Fruit fly (Drosophila melanogaster): ENCODE data around the gene CG13038.

The CG13038 gene

DNA sequence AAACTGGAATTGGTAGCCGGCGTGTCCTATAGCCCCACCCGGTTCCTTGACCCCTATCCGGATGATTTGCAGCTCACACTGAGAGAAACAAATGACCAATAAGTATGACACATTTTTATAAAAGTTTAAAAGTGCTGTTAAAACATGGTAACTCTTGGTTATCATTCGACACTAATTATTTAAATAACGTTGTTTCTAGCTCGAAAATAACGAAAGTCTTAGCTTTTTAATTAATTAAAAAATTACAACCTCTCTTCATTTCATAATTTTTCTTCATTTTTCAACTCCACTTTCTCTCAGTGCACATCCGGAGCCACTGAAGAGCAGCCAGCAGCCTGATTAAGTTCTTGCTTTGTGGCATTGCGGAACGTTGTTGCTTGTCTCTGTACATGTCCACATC, 36.5 kb upstream of the CG13038 start:
- TF ChIP-seq Eip78C (GFP tag) (peak; percentile 98), CG4318 (GFP tag; optimal IDR thresholded peaks at IDR 0.05) (peak; percentile 39), lz (GFP tag; optimal IDR thresholded peaks at IDR 0.05) (peak; percentile 83), Lpt (GFP tag; optimal IDR thresholded peaks at IDR 0.05) (peak; percentile 66), achi (GFP tag; optimal IDR thresholded peaks at IDR 0.05) (peak; percentile 86), Ets21C (GFP tag; optimal IDR thresholded peaks at IDR 0.05) (peak; percentile 69), OdsH (GFP tag; optimal IDR thresholded peaks at IDR 0.05) (peak; percentile 87), Hr4 (GFP tag; optimal IDR thresholded peaks at IDR 0.05) (peak; percentile 44), CG34406 (GFP tag; optimal IDR thresholded peaks at IDR 0.05) (peak; percentile 89), CG6808 (GFP tag; optimal IDR thresholded peaks at IDR 0.05) (peak; percentile 92), CG7368 (GFP tag; optimal IDR thresholded peaks at IDR 0.05) (peak; percentile 77), ss (GFP tag; optimal IDR thresholded peaks at IDR 0.05) (peak; percentile 91 to 94), CG6276 (GFP tag; optimal IDR thresholded peaks at IDR 0.05) (peak; percentile 31), CG3919 (GFP tag; optimal IDR thresholded peaks at IDR 0.05) (peak; percentile 92), Hr38 (GFP tag; optimal IDR thresholded peaks at IDR 0.05) (no peak), cyc (GFP tag; optimal IDR thresholded peaks at IDR 0.05) (peak; percentile 83), CG9139 (GFP tag; optimal IDR thresholded peaks at IDR 0.05) (peak; percentile 81), salr (GFP tag; optimal IDR thresholded peaks at IDR 0.05) (peak; percentile 75), Sox102F (GFP tag; optimal IDR thresholded peaks at IDR 0.05) (peak; percentile 85), Hr39 (GFP tag; optimal IDR thresholded peaks at IDR 0.05) (peak; percentile 75), acj6 (GFP tag; optimal IDR thresholded peaks at IDR 0.05) (peak; percentile 88), svp (GFP tag) (peak; percentile 94), Sox15 (GFP tag; optimal IDR thresholded peaks at IDR 0.05) (peak; percentile 65), Gug (GFP tag; IDR thresholded peaks at IDR 0.05) (no peak), pdm3 (GFP tag; optimal IDR thresholded peaks at IDR 0.05) (peak; percentile 85), CG8319 (GFP tag; optimal IDR thresholded peaks at IDR 0.05) (peak; percentile 83), Met (GFP tag; optimal IDR thresholded peaks at IDR 0.05) (peak; percentile 85), Eip75B (GFP tag; optimal IDR thresholded peaks at IDR 0.05) (peak; percentile 93), CG8632 (GFP tag; optimal IDR thresholded peaks at IDR 0.05) (peak; percentile 90), CG8119 (GFP tag; IDR thresholded peaks at IDR 0.05) (peak; percentile 81), fd85E (GFP tag; optimal IDR thresholded peaks at IDR 0.05) (peak; percentile 63), eg (GFP tag; IDR thresholded peaks at IDR 0.05) (no peak), fkh (GFP tag; optimal IDR thresholded peaks at IDR 0.05) (no peak), CG16779 (tag; optimal IDR thresholded peaks at IDR 0.05) (peak; percentile 82), Ets96B (tag; optimal IDR thresholded peaks at IDR 0.05) (peak; percentile 90), Sox14 (GFP tag; optimal IDR thresholded peaks at IDR 0.05) (peak; percentile 87), Eip93F (GFP tag; optimal IDR thresholded peaks at IDR 0.05) (peak; percentile 17), CG11294 (GFP tag; IDR thresholded peaks at IDR 0.05) (peak; percentile 45; the same call in 1 of the 2 replicates), CG11762 (GFP tag; optimal IDR thresholded peaks at IDR 0.05; ENCODE audit: insufficient read depth) (peak; percentile 84), CG1621 (tag; optimal IDR thresholded peaks at IDR 0.05) (peak; percentile 84), Blimp-1 (GFP tag; optimal IDR thresholded peaks at IDR 0.05) (peak; percentile 63), spab (GFP tag; optimal IDR thresholded peaks at IDR 0.05) (peak; percentile 88), CG15336 (GFP tag; IDR thresholded peaks at IDR 0.05) (peak; percentile 69), fd59A (GFP tag; optimal IDR thresholded peaks at IDR 0.05) (peak; percentile 87), Smox (GFP tag; optimal IDR thresholded peaks at IDR 0.05) (peak; percentile 85), CG3032 (tag; optimal IDR thresholded peaks at IDR 0.05) (peak; percentile 93), vri (GFP tag; optimal IDR thresholded peaks at IDR 0.05) (peak; percentile 67), CG32006 (GFP tag; optimal IDR thresholded peaks at IDR 0.05) (peak; percentile 74), CG31627 (GFP tag; optimal IDR thresholded peaks at IDR 0.05) (peak; percentile 78), net (GFP tag; optimal IDR thresholded peaks at IDR 0.05) (peak; percentile 88), dac (GFP tag; optimal IDR thresholded peaks at IDR 0.05) (no peak), CG6792 (GFP tag; optimal IDR thresholded peaks at IDR 0.05) (peak; percentile 86), CG10631 (GFP tag; optimal IDR thresholded peaks at IDR 0.05) (peak; percentile 87)

Data from whole organism, prepupa.